Fruit fly (Drosophila melanogaster) whole organism, pupa: ENCODE data around the gene mRpL22.

ENCODE experiments used
- CG10348 ChIP-seq: fragments of 200-800 bp; sonication (Bioruptor generic); IDR thresholded peaks from 2 replicates; pipeline ENCODE4 v1.3.6; 2022; ENCODE audit warnings: missing biosample characterization, missing genetic modification characterization
- CG12605 ChIP-seq: fragments of 200-800 bp; sonication (Bioruptor generic); IDR thresholded peaks from 2 replicates; pipeline ENCODE4 v1.3.6; 2022; ENCODE audit warnings: missing biosample characterization, missing genetic modification characterization
- CG13204 ChIP-seq: fragments of 200-800 bp; sonication (Bioruptor generic); optimal IDR thresholded peaks from 2 replicates; lab custom pipeline; 2018; ENCODE audit warnings: missing biosample characterization, mild to moderate bottlenecking, missing genetic modification characterization, moderate library complexity
- CG14655 ChIP-seq: fragments of 200-800 bp; sonication (Bioruptor generic); optimal IDR thresholded peaks from 3 replicates; lab custom pipeline; 2017; ENCODE audit warnings: mild to moderate bottlenecking, missing biosample characterization, missing genetic modification reagents, missing genetic modification characterization
- CG15710 ChIP-seq: fragments of 200-800 bp; sonication (Bioruptor generic); optimal IDR thresholded peaks from 2 replicates; lab custom pipeline; 2018; ENCODE audit warnings: missing biosample characterization, mild to moderate bottlenecking, missing genetic modification characterization, moderate library complexity
- CG17806 ChIP-seq: fragments of 200-800 bp; sonication (Bioruptor generic); optimal IDR thresholded peaks from 2 replicates; lab custom pipeline; 2018; ENCODE audit warnings: missing biosample characterization, mild to moderate bottlenecking, missing genetic modification characterization, moderate library complexity
- CG32121 ChIP-seq: fragments of 200-800 bp; sonication (Bioruptor generic); IDR thresholded peaks from 2 replicates; pipeline ENCODE4 v1.3.6; 2022; ENCODE audit warnings: missing biosample characterization, missing genetic modification characterization
- CG34367 ChIP-seq: fragments of 200-800 bp; sonication (Bioruptor generic); optimal IDR thresholded peaks from 2 replicates; lab custom pipeline; 2018; ENCODE audit warnings: missing biosample characterization, mild to moderate bottlenecking, missing genetic modification characterization
- CG4496 ChIP-seq: fragments of 200-800 bp; sonication (Bioruptor generic); IDR thresholded peaks from 3 replicates; pipeline ENCODE4 v1.3.6; 2022; ENCODE audit warnings: missing biosample characterization, missing genetic modification characterization
- CG8159 ChIP-seq: fragments of 200-800 bp; sonication (Bioruptor generic); optimal IDR thresholded peaks from 3 replicates; lab custom pipeline; 2018; ENCODE audit warnings: missing biosample characterization, mild to moderate bottlenecking, missing genetic modification characterization, moderate library complexity
- CG8301 ChIP-seq: fragments of 200-800 bp; sonication (Bioruptor generic); optimal IDR thresholded peaks from 2 replicates; lab custom pipeline; 2018; ENCODE audit warnings: missing biosample characterization, mild to moderate bottlenecking, missing genetic modification characterization
- CG9948 ChIP-seq: fragments of 200-800 bp; sonication (Bioruptor generic); optimal IDR thresholded peaks from 2 replicates; lab custom pipeline; 2018; ENCODE audit warnings: missing biosample characterization, mild to moderate bottlenecking, missing genetic modification characterization, moderate library complexity
- D1 ChIP-seq: fragments of 200-800 bp; sonication (Bioruptor generic); optimal IDR thresholded peaks from 2 replicates; lab custom pipeline; 2018; ENCODE audit warnings: missing biosample characterization, mild to moderate bottlenecking, missing genetic modification characterization, moderate library complexity
- EcR ChIP-seq: fragments of 200-800 bp; sonication (Bioruptor generic); optimal IDR thresholded peaks from 3 replicates; lab custom pipeline; 2019; ENCODE audit warnings: missing biosample characterization, missing genetic modification characterization, mild to moderate bottlenecking, moderate library complexity, missing genetic modification reagents
- Ets98B ChIP-seq: fragments of 200-800 bp; sonication (Bioruptor generic); IDR thresholded peaks from 2 replicates; pipeline ENCODE4 v1.3.6; 2022; ENCODE audit warnings: missing biosample characterization, missing genetic modification characterization
- Pif1A ChIP-seq: fragments of 200-800 bp; sonication (Bioruptor generic); optimal IDR thresholded peaks from 3 replicates; lab custom pipeline; 2016; ENCODE audit warnings: missing biosample characterization, missing genetic modification characterization
- Pif1B ChIP-seq: fragments of 200-800 bp; sonication (Bioruptor generic); optimal IDR thresholded peaks from 3 replicates; lab custom pipeline; 2016; ENCODE audit warnings: missing biosample characterization, missing genetic modification characterization
- Snoo ChIP-seq: fragments of 200-800 bp; sonication (Bioruptor generic); optimal IDR thresholded peaks from 3 replicates; lab custom pipeline; 2017; ENCODE audit warnings: missing biosample characterization, mild to moderate bottlenecking, missing genetic modification characterization, inconsistent platforms
- fd96Ca ChIP-seq: fragments of 200-800 bp; sonication (Bioruptor generic); IDR thresholded peaks from 3 replicates; pipeline ENCODE4 v1.3.6; 2022; ENCODE audit warnings: missing biosample characterization, missing genetic modification characterization
- gl ChIP-seq: fragments of 200-800 bp; sonication (Bioruptor generic); optimal IDR thresholded peaks from 2 replicates; lab custom pipeline; 2018; ENCODE audit warnings: missing biosample characterization, mild to moderate bottlenecking, missing genetic modification characterization
- rn ChIP-seq: fragments of 200-800 bp; sonication (Bioruptor generic); IDR thresholded peaks from 2 replicates; pipeline ENCODE4 v1.3.6; 2022; ENCODE audit warnings: missing biosample characterization, missing genetic modification characterization

The mRpL22 gene

dm6 chrX:16783743-16784142 is at the start of gene mRpL22:
Gene mRpL22 (plus strand): TSS chrX:16783933.
- TF ChIP-seq CG13204 (GFP tag; lab: Kevin White, UChicago) = no peak
- no peak for TF ChIP-seq CG8159 (tag; lab: Kevin White, UChicago)
- no peak for TF ChIP-seq CG34367 (tag; lab: Kevin White, UChicago)
- TF ChIP-seq gl (tag; lab: Kevin White, UChicago) = no peak
- no peak for TF ChIP-seq CG14655
- TF ChIP-seq rn (GFP tag; lab: Robert Waterston, UW) = no peak
- no peak for TF ChIP-seq Pif1A (GFP tag; lab: Kevin White, UChicago)
- TF ChIP-seq CG32121 = no peak
- no peak for TF ChIP-seq CG12605 (GFP tag; lab: Robert Waterston, UW)
- TF ChIP-seq CG9948 (tag; lab: Kevin White, UChicago) = no peak
- TF ChIP-seq CG17806 (tag; lab: Kevin White, UChicago) = no peak
- TF ChIP-seq CG8301 (tag; lab: Kevin White, UChicago) = no peak

- TF ChIP-seq CG34367 (tag; lab: Kevin White, UChicago) = no peak
- no peak for TF ChIP-seq D1 (tag; lab: Kevin White, UChicago)
- TF ChIP-seq fd96Ca (GFP tag; lab: Robert Waterston, UW) = no peak
- no peak for TF ChIP-seq CG14655
- no peak for TF ChIP-seq CG9948 (tag; lab: Kevin White, UChicago)
- no peak for TF ChIP-seq Ets98B (GFP tag; lab: Robert Waterston, UW)
These were observed 49.1 kb upstream of the mRpL22 start, which contains the start of gene TwdlY for dm6 chrX:16734647-16735046. Gene TwdlY (plus strand): TSS chrX:16734947.

- TF ChIP-seq D1 (tag; lab: Kevin White, UChicago) = no peak
- TF ChIP-seq Snoo = no peak
- no peak for TF ChIP-seq CG15710 (tag; lab: Kevin White, UChicago)
- no peak for TF ChIP-seq gl (tag; lab: Kevin White, UChicago)
- TF ChIP-seq CG9948 (tag; lab: Kevin White, UChicago) = no peak
- no peak for TF ChIP-seq CG8301 (tag; lab: Kevin White, UChicago)
- no peak for TF ChIP-seq CG14655
- TF ChIP-seq EcR (GFP tag; lab: Kevin White, UChicago) = no peak
- TF ChIP-seq CG8159 (tag; lab: Kevin White, UChicago) = no peak
- TF ChIP-seq CG13204 (GFP tag; lab: Kevin White, UChicago) = no peak
- TF ChIP-seq CG17806 (tag; lab: Kevin White, UChicago) = no peak
- TF ChIP-seq Ets98B (GFP tag; lab: Robert Waterston, UW) = no peak
These were observed 47.6 kb upstream of the mRpL22 start for dm6 chrX:16736180-16736579.

- TF ChIP-seq CG8159 (tag; lab: Kevin White, UChicago) = no peak
- no peak for TF ChIP-seq CG32121
- no peak for TF ChIP-seq CG17806 (tag; lab: Kevin White, UChicago)
- TF ChIP-seq CG9948 (tag; lab: Kevin White, UChicago) = no peak
- TF ChIP-seq CG34367 (tag; lab: Kevin White, UChicago) = no peak
- no peak for TF ChIP-seq CG12605 (GFP tag; lab: Robert Waterston, UW)
- TF ChIP-seq EcR (GFP tag; lab: Kevin White, UChicago) = no peak
- TF ChIP-seq CG8301 (tag; lab: Kevin White, UChicago) = no peak
- TF ChIP-seq gl (tag; lab: Kevin White, UChicago) = no peak
- no peak for TF ChIP-seq D1 (tag; lab: Kevin White, UChicago)
- TF ChIP-seq CG13204 (GFP tag; lab: Kevin White, UChicago) = no peak
- TF ChIP-seq CG4496 = no peak
- TF ChIP-seq, all 21 proteins: peak for 0
These were observed 45.9 kb upstream of the mRpL22 start, which contains the start of gene TwdlZ for dm6 chrX:16737878-16738277. Gene TwdlZ (plus strand): TSS chrX:16738178.

dm6 chrX:16740606-16741005 is 43.1 kb upstream of the mRpL22 start, which contains the start of gene CG32568:
Gene CG32568 (plus strand): TSS chrX:16740906.
- TF ChIP-seq D1 (tag; lab: Kevin White, UChicago) = no peak
- TF ChIP-seq CG12605 (GFP tag; lab: Robert Waterston, UW) = no peak
- no peak for TF ChIP-seq fd96Ca (GFP tag; lab: Robert Waterston, UW)
- no peak for TF ChIP-seq Snoo
- no peak for TF ChIP-seq rn (GFP tag; lab: Robert Waterston, UW)
- TF ChIP-seq CG10348 (GFP tag; lab: Robert Waterston, UW) = no peak
- TF ChIP-seq CG15710 (tag; lab: Kevin White, UChicago) = no peak
- no peak for TF ChIP-seq CG17806 (tag; lab: Kevin White, UChicago)
- no peak for TF ChIP-seq CG13204 (GFP tag; lab: Kevin White, UChicago)
- TF ChIP-seq Pif1A (GFP tag; lab: Kevin White, UChicago) = no peak
- no peak for TF ChIP-seq CG14655
- TF ChIP-seq, all 21 proteins: peak for 0

- no peak for TF ChIP-seq CG34367 (tag; lab: Kevin White, UChicago)
- TF ChIP-seq rn (GFP tag; lab: Robert Waterston, UW) = no peak
- TF ChIP-seq CG12605 (GFP tag; lab: Robert Waterston, UW) = no peak
- no peak for TF ChIP-seq EcR (GFP tag; lab: Kevin White, UChicago)
- no peak for TF ChIP-seq CG17806 (tag; lab: Kevin White, UChicago)
- TF ChIP-seq Ets98B (GFP tag; lab: Robert Waterston, UW) = no peak
- TF ChIP-seq D1 (tag; lab: Kevin White, UChicago) = no peak
- no peak for TF ChIP-seq CG15710 (tag; lab: Kevin White, UChicago)
- TF ChIP-seq Snoo = no peak
- no peak for TF ChIP-seq Pif1B (GFP tag; lab: Kevin White, UChicago)
- no peak for TF ChIP-seq CG8301 (tag; lab: Kevin White, UChicago)
- TF ChIP-seq gl (tag; lab: Kevin White, UChicago) = no peak
These were observed 41.2 kb upstream of the mRpL22 start, which contains the start of gene Twdlalpha for dm6 chrX:16742547-16742946. Gene Twdlalpha (plus strand): TSS chrX:16742847.
